Worm (Caenorhabditis elegans) whole organism, late embryonic: ENCODE measurements around the gene set-3.

Source experiments
- ceh-19 ChIP-seq: fragments of 200-800 bp; sonication (Bioruptor generic); optimal IDR thresholded peaks from 2 replicates; lab custom pipeline; 2018; ENCODE audit warnings: mild to moderate bottlenecking, missing genetic modification characterization, missing compliant biosample characterization
- ceh-48 ChIP-seq: sonication (generic microtip); optimal IDR thresholded peaks from 2 replicates; lab custom pipeline; 2016; ENCODE audit warnings: missing genetic modification characterization, inconsistent platforms, missing compliant biosample characterization
- elt-2 ChIP-seq: sonication (generic microtip); optimal IDR thresholded peaks from 2 replicates; lab custom pipeline; 2016; ENCODE audit warnings: missing genetic modification reagents, missing genetic modification characterization, missing compliant biosample characterization
- nhr-11 ChIP-seq: fragments of 150-350 bp; optimal IDR thresholded peaks from 2 replicates; lab custom pipeline; 2014; ENCODE audit warnings: missing biosample characterization, missing genetic modification characterization
- pat-9 ChIP-seq: fragments of 200-800 bp; sonication (Bioruptor generic); optimal IDR thresholded peaks from 2 replicates; lab custom pipeline; 2018; ENCODE audit warnings: mild to moderate bottlenecking, missing genetic modification characterization, moderate library complexity, missing compliant biosample characterization
- pha-4 ChIP-seq: fragments of 150-350 bp; optimal IDR thresholded peaks from 2 replicates; lab custom pipeline; 2018; ENCODE audit warnings: missing biosample characterization, missing genetic modification reagents, missing genetic modification characterization
- pqm-1 ChIP-seq: sonication (generic microtip); optimal IDR thresholded peaks from 2 replicates; lab custom pipeline; 2016; ENCODE audit warnings: missing genetic modification characterization, missing compliant biosample characterization
- ref-2 ChIP-seq: sonication (generic microtip); optimal IDR thresholded peaks from 2 replicates; lab custom pipeline; 2016; ENCODE audit warnings: missing genetic modification characterization, missing compliant biosample characterization
- syd-9 ChIP-seq: sonication (generic microtip); optimal IDR thresholded peaks from 2 replicates; lab custom pipeline; 2016; ENCODE audit warnings: mild to moderate bottlenecking, missing genetic modification characterization, moderate library complexity, missing compliant biosample characterization
- ttx-3 ChIP-seq: sonication (generic microtip); optimal IDR thresholded peaks from 2 replicates; lab custom pipeline; 2016; ENCODE audit warnings: missing genetic modification reagents, missing genetic modification characterization, missing compliant biosample characterization

DNA sequence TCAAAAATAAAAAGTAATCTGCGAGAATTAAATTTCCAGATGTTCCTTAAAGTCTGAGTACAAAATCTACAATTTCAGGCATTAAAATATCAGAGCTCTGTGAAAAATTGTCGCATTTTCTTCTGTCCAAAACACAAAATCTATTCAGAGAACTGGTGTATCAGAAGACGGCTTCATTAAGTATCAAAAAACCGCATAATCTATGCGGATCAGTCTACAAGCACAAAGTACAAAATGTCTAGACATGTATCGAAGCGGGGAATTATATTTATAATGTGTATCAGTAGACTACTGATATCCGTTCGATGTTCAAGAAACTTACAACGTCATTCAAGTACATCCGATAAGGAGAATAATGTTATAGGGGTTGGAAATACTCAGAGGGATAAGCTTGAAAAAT, 24.8 kb downstream of the set-3 start:
- no peak for TF ChIP-seq pqm-1 (tag; lab: Kevin White, UChicago)
- TF ChIP-seq elt-2 (tag; lab: Kevin White, UChicago) = no peak
- no peak for TF ChIP-seq syd-9 (tag; lab: Kevin White, UChicago)
- no peak for TF ChIP-seq pha-4
- no peak for TF ChIP-seq nhr-11 (tag; lab: Kevin White, UChicago)
- no peak for TF ChIP-seq ttx-3 (tag; lab: Kevin White, UChicago)
- no peak for TF ChIP-seq pat-9 (tag; lab: Kevin White, UChicago)
- TF ChIP-seq ref-2 = no peak
- no peak for TF ChIP-seq ceh-48 (tag; lab: Kevin White, UChicago)
- TF ChIP-seq ceh-19 (GFP tag; lab: Kevin White, UChicago) = no peak
